Fruit fly (Drosophila melanogaster) whole organism, wandering third instar larva: Measurements from ENCODE around the gene Vps45.

Experiments used
- Abd-B ChIP-seq: fragments of >200 bp; optimal IDR thresholded peaks from 2 replicates; lab custom pipeline; 2017; ENCODE audit warnings: missing biosample characterization, missing genetic modification characterization
- CG9705 ChIP-seq: fragments of 200-800 bp; sonication (Bioruptor generic); optimal IDR thresholded peaks from 2 replicates; lab custom pipeline; 2018; ENCODE audit warnings: missing biosample characterization, mild to moderate bottlenecking, missing genetic modification characterization
- Hnf4 ChIP-seq: fragments of 200-800 bp; sonication (Bioruptor generic); optimal IDR thresholded peaks from 2 replicates; lab custom pipeline; 2016; ENCODE audit warnings: missing biosample characterization, mild to moderate bottlenecking, missing genetic modification characterization
- Myc ChIP-seq: fragments of >200 bp; optimal IDR thresholded peaks from 2 replicates; lab custom pipeline; 2017
- OdsH ChIP-seq: fragments of 200-800 bp; sonication (Bioruptor generic); optimal IDR thresholded peaks from 2 replicates; lab custom pipeline; 2016; ENCODE audit warnings: missing biosample characterization, mild to moderate bottlenecking, missing genetic modification characterization
- foxo ChIP-seq, 2 experiments: fragments of 200-800 bp; sonication (Bioruptor generic); optimal IDR thresholded peaks; 2 replicates in 1 of 2; 3 replicates in 1 of 2; lab custom pipeline; 2016 to 2017; ENCODE audit warnings: missing biosample characterization in 2 of 2, missing genetic modification characterization in 2 of 2
- h ChIP-seq: fragments of 200-800 bp; sonication (Bioruptor generic); optimal IDR thresholded peaks from 3 replicates; lab custom pipeline; 2016; ENCODE audit warnings: missing biosample characterization, mild to moderate bottlenecking, missing genetic modification characterization
- lola ChIP-seq: fragments of >200 bp; optimal IDR thresholded peaks from 2 replicates; lab custom pipeline; 2017; ENCODE audit warnings: missing biosample characterization, missing genetic modification characterization
- rgr ChIP-seq: fragments of 200-800 bp; sonication (Bioruptor generic); optimal IDR thresholded peaks from 3 replicates; lab custom pipeline; 2016; ENCODE audit warnings: missing biosample characterization, mild to moderate bottlenecking, missing genetic modification characterization
- tai ChIP-seq: sonication (Bioruptor generic); optimal IDR thresholded peaks from 2 replicates; lab custom pipeline; 2016; ENCODE audit warnings: missing biosample characterization, missing genetic modification characterization
- usp ChIP-seq: fragments of >200 bp; optimal IDR thresholded peaks from 2 replicates; lab custom pipeline; 2017; ENCODE audit warnings: missing biosample characterization, missing genetic modification characterization

dm6 chr3R:9534125-9534496 is 29.6 kb upstream of the Vps45 start:
- no peak for TF ChIP-seq Abd-B (GFP tag; lab: Kevin White, UChicago)
- TF ChIP-seq CG9705 (GFP tag; lab: Kevin White, UChicago), result peak; percentile 7
- no peak for TF ChIP-seq lola (GFP tag; lab: Kevin White, UChicago)
- TF ChIP-seq usp (GFP tag; lab: Kevin White, UChicago), result no peak
- no peak for TF ChIP-seq Myc (lab: Kevin White, UChicago)
- TF ChIP-seq tai, result peak; percentile 81
- peak; percentile 90 for TF ChIP-seq rgr (GFP tag; lab: Kevin White, UChicago)
- peak; percentile 87 for TF ChIP-seq Hnf4 (GFP tag; lab: Kevin White, UChicago)
- peak in 1 of 2 experiments; percentile 84 for TF ChIP-seq foxo (GFP tag; optimal IDR thresholded peaks at IDR 0.05; lab: Kevin White, UChicago)
- TF ChIP-seq h, result peak; percentile 77
- TF ChIP-seq OdsH, result peak; percentile 85
